Worm (Caenorhabditis elegans) whole organism, L1 larva: ENCODE data around the gene dyn-1.
A peak's percentile ranks its signal among the peaks of the same experiment; 100 is the strongest.

ENCODE experiments used
- C16A3.4 ChIP-seq: fragments of 150-350 bp; optimal IDR thresholded peaks from 2 replicates; lab custom pipeline; 2014; ENCODE audit warnings: missing biosample characterization, missing genetic modification characterization
- aly-2 ChIP-seq: fragments of 150-350 bp; optimal IDR thresholded peaks from 2 replicates; lab custom pipeline; 2014; ENCODE audit warnings: missing biosample characterization, missing genetic modification characterization
- ama-1 ChIP-seq: fragments of 150-350 bp; optimal IDR thresholded peaks from 2 replicates; lab custom pipeline; 2014
- blmp-1 ChIP-seq: fragments of 150-350 bp; optimal IDR thresholded peaks from 2 replicates; lab custom pipeline; 2014; ENCODE audit warnings: missing biosample characterization, missing genetic modification characterization
- ceh-63 ChIP-seq: fragments of 200-800 bp; sonication (Bioruptor generic); optimal IDR thresholded peaks from 2 replicates; lab custom pipeline; 2018; ENCODE audit warnings: mild to moderate bottlenecking, missing genetic modification characterization, missing compliant biosample characterization
- ceh-82 ChIP-seq, 3 experiments: fragments of 150-350 bp in 1 of 3; sonication (generic microtip) in 2 of 3; optimal IDR thresholded peaks; 2 replicates each; lab custom pipeline; 2014 to 2017; ENCODE audit warnings: missing biosample characterization in 3 of 3, missing genetic modification characterization in 3 of 3
- ceh-88 ChIP-seq: fragments of 200-800 bp; sonication (Bioruptor generic); IDR thresholded peaks from 2 replicates; pipeline ENCODE4 v1.3.6; 2022; ENCODE audit warnings: missing genetic modification characterization, missing compliant biosample characterization
- dpl-1 ChIP-seq, 3 experiments: fragments of 150-350 bp in 2 of 3; sonication (generic microtip) in 1 of 3; optimal IDR thresholded peaks; 2 replicates each; lab custom pipeline; 2014 to 2017; ENCODE audit warnings: missing biosample characterization in 3 of 3, missing genetic modification characterization in 3 of 3, missing genetic modification reagents in 3 of 3
- efl-1 ChIP-seq, 4 experiments: fragments of 150-350 bp; optimal IDR thresholded peaks in 3 of 4; peaks in 1 of 4; 1 replicate in 1 of 4; 2 replicates in 3 of 4; lab custom pipeline; 2014; ENCODE audit warnings: missing biosample characterization in 2 of 4, missing genetic modification characterization in 2 of 4, missing genetic modification reagents in 2 of 4
- efl-3 ChIP-seq: fragments of 200-800 bp; sonication (Bioruptor generic); optimal IDR thresholded peaks from 2 replicates; lab custom pipeline; 2018; ENCODE audit warnings: mild to moderate bottlenecking, missing genetic modification characterization, missing compliant biosample characterization
- egl-13 ChIP-seq: sonication (generic microtip); optimal IDR thresholded peaks from 2 replicates; lab custom pipeline; 2016; ENCODE audit warnings: missing genotype, missing genetic modification reagents, missing genetic modification characterization, missing compliant biosample characterization
- egl-27 ChIP-seq, 2 experiments: fragments of 150-350 bp in 1 of 2; sonication (generic microtip); optimal IDR thresholded peaks; 3 replicates each; lab custom pipeline; 2017 to 2018; ENCODE audit warnings: missing biosample characterization in 2 of 2, missing genetic modification characterization in 2 of 2, missing genetic modification reagents in 2 of 2
- elt-2 ChIP-seq: sonication (generic microtip); optimal IDR thresholded peaks from 2 replicates; lab custom pipeline; 2016; ENCODE audit warnings: missing genetic modification characterization, mild to moderate bottlenecking, inconsistent platforms, missing compliant biosample characterization, missing genetic modification reagents
- elt-3 ChIP-seq, 6 experiments: fragments of 150-350 bp in 1 of 6; sonication (generic microtip); optimal IDR thresholded peaks; 2 replicates each; lab custom pipeline; 2017 to 2018; ENCODE audit warnings: missing biosample characterization in 6 of 6, missing genetic modification characterization in 6 of 6, inconsistent platforms in 1 of 6
- ets-5 ChIP-seq: fragments of 200-800 bp; sonication (Bioruptor generic); IDR thresholded peaks from 2 replicates; pipeline ENCODE4 v1.3.6; 2022; ENCODE audit warnings: missing genetic modification characterization, missing compliant biosample characterization
- fkh-4 ChIP-seq: sonication (generic microtip); optimal IDR thresholded peaks from 2 replicates; lab custom pipeline; 2016; ENCODE audit warnings: missing compliant biosample characterization, missing genetic modification characterization, borderline replicate concordance
- fkh-8 ChIP-seq: sonication (generic microtip); optimal IDR thresholded peaks from 2 replicates; lab custom pipeline; 2016; ENCODE audit warnings: mild to moderate bottlenecking, missing genetic modification characterization, missing compliant biosample characterization
- hlh-17 ChIP-seq: fragments of 200-800 bp; sonication (Bioruptor generic); optimal IDR thresholded peaks from 2 replicates; lab custom pipeline; 2018; ENCODE audit warnings: missing genetic modification characterization, mild to moderate bottlenecking, missing compliant biosample characterization, moderate library complexity, borderline replicate concordance
- hlh-4 ChIP-seq: sonication (generic microtip); optimal IDR thresholded peaks from 2 replicates; lab custom pipeline; 2016; ENCODE audit warnings: mild to moderate bottlenecking, missing genetic modification characterization, missing compliant biosample characterization
- irx-1 ChIP-seq: sonication (generic microtip); optimal IDR thresholded peaks from 2 replicates; lab custom pipeline; 2016; ENCODE audit warnings: missing genetic modification characterization, missing compliant biosample characterization
- isw-1 ChIP-seq: fragments of 200-800 bp; sonication (Bioruptor generic); IDR thresholded peaks from 2 replicates; pipeline ENCODE4 v1.3.6; 2022; ENCODE audit warnings: missing genetic modification characterization, missing compliant biosample characterization
- jun-1 ChIP-seq: fragments of 150-350 bp; optimal IDR thresholded peaks from 2 replicates; lab custom pipeline; 2014; ENCODE audit warnings: missing biosample characterization, missing genetic modification reagents, missing genetic modification characterization
- lin-14 ChIP-seq: fragments of 200-800 bp; sonication (Bioruptor generic); optimal IDR thresholded peaks from 2 replicates; lab custom pipeline; 2018; ENCODE audit warnings: mild to moderate bottlenecking, missing genetic modification characterization, moderate library complexity, missing compliant biosample characterization
- lin-15B ChIP-seq: fragments of 150-350 bp; sonication (generic microtip); optimal IDR thresholded peaks from 3 replicates; lab custom pipeline; 2014; ENCODE audit warnings: missing biosample characterization, missing genetic modification characterization
- lin-39 ChIP-seq: fragments of 150-350 bp; optimal IDR thresholded peaks from 2 replicates; lab custom pipeline; 2014; ENCODE audit warnings: missing biosample characterization, missing genetic modification reagents, missing genetic modification characterization
- lir-3 ChIP-seq: sonication (generic microtip); optimal IDR thresholded peaks from 2 replicates; lab custom pipeline; 2016; ENCODE audit warnings: mild to moderate bottlenecking, missing genetic modification characterization, moderate library complexity, missing compliant biosample characterization; ENCODE audit not compliant: poor library complexity
- lsy-2 ChIP-seq, 2 experiments: fragments of 150-350 bp; optimal IDR thresholded peaks; 2 replicates each; lab custom pipeline; 2014; ENCODE audit warnings: missing biosample characterization in 2 of 2, missing genetic modification characterization in 2 of 2
- mdl-1 ChIP-seq, 2 experiments: fragments of 150-350 bp; optimal IDR thresholded peaks; 2 replicates each; lab custom pipeline; 2014 to 2017; ENCODE audit warnings: missing biosample characterization in 2 of 2, missing genetic modification characterization in 2 of 2, inconsistent platforms in 1 of 2
- mep-1 ChIP-seq: fragments of 150-350 bp; optimal IDR thresholded peaks from 2 replicates; lab custom pipeline; 2014; ENCODE audit warnings: missing biosample characterization, missing genetic modification characterization
- nhr-19 ChIP-seq: fragments of 200-800 bp; sonication (Bioruptor generic); conservative IDR thresholded peaks from 2 replicates; pipeline ENCODE4 v1.3.6; 2022; ENCODE audit warnings: missing genetic modification characterization, missing compliant biosample characterization
- nhr-28 ChIP-seq: fragments of 150-350 bp; optimal IDR thresholded peaks from 2 replicates; lab custom pipeline; 2014; ENCODE audit warnings: missing biosample characterization, missing genetic modification characterization
- nhr-47 ChIP-seq: sonication (generic microtip); optimal IDR thresholded peaks from 2 replicates; lab custom pipeline; 2016; ENCODE audit warnings: mild to moderate bottlenecking, missing genetic modification characterization, moderate library complexity, missing compliant biosample characterization
- nhr-71 ChIP-seq: sonication (generic microtip); optimal IDR thresholded peaks from 2 replicates; lab custom pipeline; 2016; ENCODE audit warnings: mild to moderate bottlenecking, missing genetic modification characterization, moderate library complexity, missing compliant biosample characterization
- nhr-84 ChIP-seq: sonication (generic microtip); optimal IDR thresholded peaks from 2 replicates; lab custom pipeline; 2017; ENCODE audit warnings: missing biosample characterization, missing genetic modification characterization
- nhr-85 ChIP-seq: sonication (generic microtip); peaks from one replicate; lab custom pipeline; 2016; ENCODE audit warnings: missing genetic modification characterization, inconsistent platforms, missing compliant biosample characterization
- pag-3 ChIP-seq: sonication (generic microtip); optimal IDR thresholded peaks from 2 replicates; lab custom pipeline; 2017; ENCODE audit warnings: missing genetic modification characterization, mild to moderate bottlenecking, missing compliant biosample characterization, antibody characterized with exemption, borderline replicate concordance; ENCODE audit not compliant: insufficient read depth
- pax-3 ChIP-seq: fragments of 200-800 bp; sonication (Bioruptor generic); optimal IDR thresholded peaks from 2 replicates; lab custom pipeline; 2018; ENCODE audit warnings: mild to moderate bottlenecking, missing genetic modification characterization, moderate library complexity, missing compliant biosample characterization
- pqm-1 ChIP-seq: sonication (generic microtip); optimal IDR thresholded peaks from 3 replicates; lab custom pipeline; 2017; ENCODE audit warnings: missing biosample characterization, missing genetic modification characterization
- rnt-1 ChIP-seq: sonication (generic microtip); optimal IDR thresholded peaks from 2 replicates; lab custom pipeline; 2016; ENCODE audit warnings: mild to moderate bottlenecking, missing genetic modification characterization, moderate library complexity, missing compliant biosample characterization
- snpc-4 ChIP-seq: fragments of 150-350 bp; optimal IDR thresholded peaks from 2 replicates; lab custom pipeline; 2014; ENCODE audit warnings: missing biosample characterization, missing genetic modification characterization
- snu-23 ChIP-seq: sonication (generic microtip); optimal IDR thresholded peaks from 2 replicates; lab custom pipeline; 2016; ENCODE audit warnings: missing genetic modification characterization, missing compliant biosample characterization
- swsn-7 ChIP-seq: sonication (generic microtip); optimal IDR thresholded peaks from 2 replicates; lab custom pipeline; 2016; ENCODE audit warnings: missing genetic modification characterization, missing compliant biosample characterization
- tbx-2 ChIP-seq: sonication (generic microtip); optimal IDR thresholded peaks from 2 replicates; lab custom pipeline; 2016; ENCODE audit warnings: missing genetic modification characterization, missing compliant biosample characterization
- unc-130 ChIP-seq: fragments of 150-350 bp; optimal IDR thresholded peaks from 2 replicates; lab custom pipeline; 2017; ENCODE audit warnings: missing biosample characterization, missing genetic modification characterization, inconsistent platforms
- unc-62 ChIP-seq: fragments of 150-350 bp; optimal IDR thresholded peaks from 2 replicates; lab custom pipeline; 2014; ENCODE audit warnings: missing biosample characterization, missing genetic modification reagents, missing genetic modification characterization
- zag-1 ChIP-seq: fragments of 150-350 bp; optimal IDR thresholded peaks from 2 replicates; lab custom pipeline; 2014; ENCODE audit warnings: missing biosample characterization, missing genetic modification characterization
- ztf-11 ChIP-seq, 2 experiments: sonication (generic microtip); optimal IDR thresholded peaks; 2 replicates each; lab custom pipeline; 2016 to 2017; ENCODE audit warnings: missing genetic modification characterization in 2 of 2, missing biosample characterization in 1 of 2, missing compliant biosample characterization in 1 of 2
- ztf-4 ChIP-seq: fragments of 150-350 bp; optimal IDR thresholded peaks from 2 replicates; lab custom pipeline; 2014; ENCODE audit warnings: missing biosample characterization, missing genetic modification characterization

Gene dyn-1

ce11 chrX:15533260-15533659 lies 35.4 kb upstream of the dyn-1 start:
- TF ChIP-seq blmp-1 (no peak), ama-1 (no peak), lin-39 (tag; lab: Kevin White, UChicago) (no peak), hlh-4 (no peak), C16A3.4 (tag; lab: Kevin White, UChicago) (no peak), pag-3 (no peak), aly-2 (no peak), ztf-4 (no peak), efl-1 (optimal IDR thresholded peaks at IDR 0.05; lab: Kevin White, UChicago) (no peak), efl-1 (GFP tag; optimal IDR thresholded peaks at IDR 0.05 in 1 of 2; lab: Kevin White, UChicago) (peak in 1 of 2 experiments; percentile 16), nhr-84 (tag; lab: Kevin White, UChicago) (no peak), snu-23 (GFP tag; lab: Kevin White, UChicago) (no peak), irx-1 (no peak), unc-130 (tag; lab: Kevin White, UChicago) (no peak), nhr-71 (tag; lab: Kevin White, UChicago) (peak; percentile 52), lir-3 (tag; lab: Kevin White, UChicago) (no peak), lin-15B (tag; lab: Kevin White, UChicago) (no peak), efl-3 (GFP tag; lab: Kevin White, UChicago) (no peak), lsy-2 (tag; optimal IDR thresholded peaks at IDR 0.05; lab: Kevin White, UChicago) (no peak), zag-1 (tag; lab: Kevin White, UChicago) (no peak), rnt-1 (tag; lab: Kevin White, UChicago) (no peak), snpc-4 (tag; lab: Kevin White, UChicago) (no peak), nhr-28 (no peak), mep-1 (no peak), egl-27 (tag; optimal IDR thresholded peaks at IDR 0.05; lab: Kevin White, UChicago) (no peak), fkh-4 (tag; lab: Kevin White, UChicago) (no peak), tbx-2 (tag; lab: Kevin White, UChicago) (no peak), elt-2 (no peak), ets-5 (no peak), nhr-47 (tag; lab: Kevin White, UChicago) (peak; percentile 17), nhr-85 (no peak), fkh-8 (tag; lab: Kevin White, UChicago) (peak; percentile 61), unc-62 (no peak), lin-14 (GFP tag; lab: Kevin White, UChicago) (peak; percentile 53)

ce11 chrX:15533847-15534246 lies 34.8 kb upstream of the dyn-1 start:
- peak; percentile 67 for TF ChIP-seq snpc-4 (tag; lab: Kevin White, UChicago)

ce11 chrX:15535190-15535636 lies 33.5 kb upstream of the dyn-1 start:
- TF ChIP-seq swsn-7 (tag; lab: Kevin White, UChicago) (peak; percentile 71), zag-1 (tag; lab: Kevin White, UChicago) (peak; percentile 39), isw-1 (GFP tag; lab: Robert Waterston, UW) (peak; percentile 54), hlh-17 (no peak), elt-3 (tag; optimal IDR thresholded peaks at IDR 0.05; lab: Kevin White, UChicago) (no peak), pag-3 (peak; percentile 89), nhr-28 (no peak), ceh-82 (tag; optimal IDR thresholded peaks at IDR 0.05; lab: Kevin White, UChicago) (peak; percentile 48 to 66 (median 51)), mdl-1 (tag; optimal IDR thresholded peaks at IDR 0.05; lab: Kevin White, UChicago) (peak in 1 of 2 experiments; percentile 14), ceh-63 (GFP tag; lab: Kevin White, UChicago) (peak; percentile 66), pqm-1 (tag; lab: Kevin White, UChicago) (no peak), lin-14 (GFP tag; lab: Kevin White, UChicago) (peak; percentile 96), irx-1 (peak; percentile 38), pax-3 (peak; percentile 69), egl-13 (tag; lab: Kevin White, UChicago) (peak; percentile 87), nhr-47 (tag; lab: Kevin White, UChicago) (peak; percentile 83), nhr-19 (peak; percentile 61), dpl-1 (GFP tag; optimal IDR thresholded peaks at IDR 0.05; lab: Kevin White, UChicago) (peak in 2 of 3 experiments; percentile 3 to 22), tbx-2 (tag; lab: Kevin White, UChicago) (peak; percentile 87), nhr-85 (no peak), lir-3 (tag; lab: Kevin White, UChicago) (peak; percentile 4), ztf-11 (tag; optimal IDR thresholded peaks at IDR 0.05; lab: Kevin White, UChicago) (peak in 1 of 2 experiments; percentile 23), jun-1 (tag; lab: Kevin White, UChicago) (no peak), ceh-88 (GFP tag; lab: Robert Waterston, UW) (peak; percentile 49; the same call in 1 of the 2 replicates), egl-27 (tag; optimal IDR thresholded peaks at IDR 0.05; lab: Kevin White, UChicago) (peak in 1 of 2 experiments; percentile 53)
